Fruit fly (Drosophila melanogaster) whole organism, prepupa: ENCODE measurements around the gene temp.

Experiments used
- CG10669 ChIP-seq: fragments of 200-800 bp; sonication (Bioruptor generic); optimal IDR thresholded peaks from 3 replicates; lab custom pipeline; 2018; ENCODE audit warnings: missing biosample characterization, mild to moderate bottlenecking, missing genetic modification characterization, moderate library complexity
- CG3919 ChIP-seq: fragments of 200-800 bp; sonication (Bioruptor generic); optimal IDR thresholded peaks from 3 replicates; lab custom pipeline; 2016; ENCODE audit warnings: missing biosample characterization, missing genetic modification characterization
- CG6808 ChIP-seq: fragments of 200-800 bp; sonication (Bioruptor generic); optimal IDR thresholded peaks from 3 replicates; lab custom pipeline; 2017; ENCODE audit warnings: missing biosample characterization, missing genetic modification characterization, mild to moderate bottlenecking, moderate library complexity, missing genetic modification reagents
- CG9139 ChIP-seq: fragments of 200-800 bp; sonication (Bioruptor generic); optimal IDR thresholded peaks from 3 replicates; lab custom pipeline; 2017; ENCODE audit warnings: missing biosample characterization, mild to moderate bottlenecking, missing genetic modification characterization
- Eip93F ChIP-seq: fragments of 200-800 bp; sonication (Bioruptor generic); optimal IDR thresholded peaks from 2 replicates; lab custom pipeline; 2016; ENCODE audit warnings: missing biosample characterization, mild to moderate bottlenecking, missing genetic modification characterization
- OdsH ChIP-seq: fragments of 200-800 bp; sonication (Bioruptor generic); optimal IDR thresholded peaks from 3 replicates; lab custom pipeline; 2016; ENCODE audit warnings: missing biosample characterization, missing genetic modification characterization
- Smox ChIP-seq: fragments of 200-800 bp; sonication (Bioruptor generic); optimal IDR thresholded peaks from 3 replicates; lab custom pipeline; 2016; ENCODE audit warnings: missing biosample characterization, missing genetic modification characterization
- cyc ChIP-seq: fragments of 200-800 bp; sonication (Bioruptor generic); optimal IDR thresholded peaks from 3 replicates; lab custom pipeline; 2016; ENCODE audit warnings: missing biosample characterization, missing genetic modification characterization
- spab ChIP-seq: fragments of 200-800 bp; sonication (Bioruptor generic); optimal IDR thresholded peaks from 2 replicates; lab custom pipeline; 2017; ENCODE audit warnings: missing biosample characterization, mild to moderate bottlenecking, missing genetic modification characterization, missing genetic modification reagents

DNA sequence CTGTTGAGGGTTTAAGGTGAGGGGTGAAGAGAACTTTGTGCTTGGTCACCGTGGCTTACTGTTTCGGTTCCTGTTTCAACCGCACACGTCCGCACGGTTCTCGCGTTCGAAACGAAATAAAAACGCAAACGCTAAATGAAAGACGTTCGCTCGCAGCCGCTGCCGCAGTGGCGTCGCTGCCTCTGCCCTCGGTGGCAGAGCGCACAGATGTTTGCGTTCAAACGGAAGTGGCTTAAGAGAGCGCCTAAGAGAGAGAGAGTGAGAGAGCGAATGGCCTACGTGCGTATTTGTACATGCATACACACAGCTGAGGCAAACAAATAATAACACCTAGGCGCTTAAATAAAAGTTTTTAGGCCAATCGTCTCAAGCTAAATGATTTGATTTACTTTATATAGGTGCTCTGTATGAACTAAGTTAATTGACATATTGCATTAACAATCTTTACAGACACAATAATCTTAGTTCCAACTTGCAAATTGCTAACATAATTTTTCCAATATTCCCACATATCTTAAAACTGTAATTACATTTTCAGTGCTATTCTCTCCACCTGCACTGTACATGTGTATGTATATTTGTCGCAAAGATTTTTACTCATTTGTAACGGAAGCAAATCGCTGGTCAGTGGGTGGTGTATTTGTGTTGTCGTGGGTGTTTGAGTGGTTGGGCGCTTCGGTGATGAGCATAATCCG is 31.1 kb upstream of the temp start, which contains the start of gene CG2865:
- peak; percentile 96 for TF ChIP-seq CG10669 (GFP tag; lab: Kevin White, UChicago)
- TF ChIP-seq OdsH (GFP tag; lab: Kevin White, UChicago), result peak; percentile 93
- peak; percentile 95 for TF ChIP-seq cyc (GFP tag; lab: Kevin White, UChicago)
- TF ChIP-seq spab (GFP tag; lab: Kevin White, UChicago), result peak; percentile 93
- peak; percentile 91 for TF ChIP-seq CG9139 (GFP tag; lab: Kevin White, UChicago)
- peak; percentile 95 for TF ChIP-seq Smox (GFP tag; lab: Kevin White, UChicago)
- TF ChIP-seq Eip93F (GFP tag; lab: Kevin White, UChicago), result peak; percentile 83
- peak; percentile 97 for TF ChIP-seq CG6808 (GFP tag; lab: Kevin White, UChicago)
- TF ChIP-seq CG3919 (GFP tag; lab: Kevin White, UChicago), result peak; percentile 94
